Worm (Caenorhabditis elegans) whole organism, late embryonic: ENCODE results near the gene srsx-13.

Experiments used
- lin-11 ChIP-seq: fragments of 200-800 bp; sonication (Bioruptor generic); optimal IDR thresholded peaks from 2 replicates; lab custom pipeline; 2018; ENCODE audit warnings: mild to moderate bottlenecking, missing genetic modification characterization, missing compliant biosample characterization
- nhr-11 ChIP-seq: fragments of 150-350 bp; optimal IDR thresholded peaks from 2 replicates; lab custom pipeline; 2014; ENCODE audit warnings: missing biosample characterization, missing genetic modification characterization
- pha-4 ChIP-seq: fragments of 150-350 bp; optimal IDR thresholded peaks from 2 replicates; lab custom pipeline; 2018; ENCODE audit warnings: missing biosample characterization, missing genetic modification reagents, missing genetic modification characterization
- pros-1 ChIP-seq: fragments of 150-350 bp; optimal IDR thresholded peaks from 2 replicates; lab custom pipeline; 2014; ENCODE audit warnings: missing biosample characterization, missing genetic modification reagents, missing genetic modification characterization
- tbx-2 ChIP-seq: sonication (generic microtip); optimal IDR thresholded peaks from 2 replicates; lab custom pipeline; 2016; ENCODE audit warnings: missing genetic modification characterization, missing compliant biosample characterization
- unc-55 ChIP-seq: sonication (generic microtip); optimal IDR thresholded peaks from 2 replicates; lab custom pipeline; 2017; ENCODE audit warnings: missing biosample characterization, missing genetic modification reagents, missing genetic modification characterization

- TF ChIP-seq lin-11 (tag; lab: Kevin White, UChicago) (no peak), tbx-2 (no peak), unc-55 (GFP tag; lab: Kevin White, UChicago) (no peak), pha-4 (tag; lab: Kevin White, UChicago) (no peak), nhr-11 (no peak), pros-1 (no peak)
Observed at ce11 chrV:4957619-4958018, 25.4 kb downstream of the srsx-13 start.
